Fruit fly (Drosophila melanogaster) whole organism, embryonic: ENCODE measurements around the gene CG14142.
A peak's percentile ranks its signal among the peaks of the same experiment; 100 is the strongest.

ENCODE experiments used
- B-H1 ChIP-seq: fragments of 200-800 bp; sonication (Bioruptor generic); IDR thresholded peaks from 3 replicates; pipeline ENCODE4 v1.3.6; 2022; ENCODE audit warnings: missing biosample characterization, missing genetic modification characterization
- Bdp1 ChIP-seq: fragments of 200-800 bp; sonication (Bioruptor generic); optimal IDR thresholded peaks from 3 replicates; lab custom pipeline; 2016; ENCODE audit warnings: missing biosample characterization, missing genetic modification characterization
- Bteb2 ChIP-seq: fragments of 200-800 bp; sonication (Bioruptor generic); optimal IDR thresholded peaks from 2 replicates; lab custom pipeline; 2016; ENCODE audit warnings: missing biosample characterization, missing genetic modification characterization
- CG12744 ChIP-seq: fragments of 200-800 bp; sonication (Bioruptor generic); optimal IDR thresholded peaks from 2 replicates; lab custom pipeline; 2016; ENCODE audit warnings: missing biosample characterization, missing genetic modification characterization
- CG15269 ChIP-seq: fragments of 200-800 bp; sonication (Bioruptor generic); optimal IDR thresholded peaks from 2 replicates; lab custom pipeline; 2018; ENCODE audit warnings: missing biosample characterization, mild to moderate bottlenecking, missing genetic modification characterization, moderate library complexity
- CG17829 ChIP-seq: fragments of 200-800 bp; optimal IDR thresholded peaks from 2 replicates; lab custom pipeline; 2019; ENCODE audit warnings: missing biosample characterization, mild to moderate bottlenecking, missing genetic modification characterization, moderate library complexity
- CG2116 ChIP-seq: fragments of 200-800 bp; sonication (Bioruptor generic); optimal IDR thresholded peaks from 3 replicates; lab custom pipeline; 2018; ENCODE audit warnings: missing biosample characterization, mild to moderate bottlenecking, missing genetic modification characterization
- CG31365 ChIP-seq: fragments of 200-800 bp; sonication (Bioruptor generic); optimal IDR thresholded peaks from 2 replicates; lab custom pipeline; 2018; ENCODE audit warnings: missing biosample characterization, mild to moderate bottlenecking, missing genetic modification characterization
- CG3163 ChIP-seq: fragments of 200-800 bp; sonication (Bioruptor generic); optimal IDR thresholded peaks from 3 replicates; lab custom pipeline; 2016; ENCODE audit warnings: missing biosample characterization, missing genetic modification characterization
- CG34224 ChIP-seq: fragments of 200-800 bp; sonication (Bioruptor generic); IDR thresholded peaks from 3 replicates; pipeline ENCODE4 v1.3.6; 2022; ENCODE audit warnings: missing biosample characterization, missing genetic modification characterization; ENCODE audit not compliant: partially characterized antibody
- CG7839 ChIP-seq: fragments of 200-800 bp; sonication (Bioruptor generic); optimal IDR thresholded peaks from 3 replicates; lab custom pipeline; 2018; ENCODE audit warnings: missing biosample characterization, mild to moderate bottlenecking, missing genetic modification characterization, moderate library complexity
- Dref ChIP-seq: fragments of 200-800 bp; sonication (Bioruptor generic); IDR thresholded peaks from 2 replicates; pipeline ENCODE4 v1.3.6; 2022; ENCODE audit warnings: missing biosample characterization, missing genetic modification characterization
- Eip74EF ChIP-seq, 2 experiments: fragments of 200-800 bp in 1 of 2; fragments of >200 bp in 1 of 2; sonication (Bioruptor generic) in 1 of 2; optimal IDR thresholded peaks; 2 replicates each; lab custom pipeline; 2017 to 2019; ENCODE audit warnings: missing biosample characterization in 2 of 2, missing genetic modification characterization in 2 of 2, mild to moderate bottlenecking in 1 of 2, moderate library complexity in 1 of 2
- Ets65A ChIP-seq: fragments of 200-800 bp; sonication (Bioruptor generic); peaks from one replicate; lab custom pipeline; 2016; ENCODE audit warnings: missing biosample characterization, missing genetic modification characterization
- HmgZ ChIP-seq: fragments of 200-800 bp; sonication (Bioruptor generic); optimal IDR thresholded peaks from 2 replicates; lab custom pipeline; 2018; ENCODE audit warnings: missing biosample characterization, mild to moderate bottlenecking, missing genetic modification characterization
- Hr51 ChIP-seq, 2 experiments: fragments of 200-800 bp; sonication (Bioruptor generic); optimal IDR thresholded peaks; 2 replicates in 1 of 2; 3 replicates in 1 of 2; lab custom pipeline; 2016 to 2018; ENCODE audit warnings: missing biosample characterization in 2 of 2, missing genetic modification characterization in 2 of 2, mild to moderate bottlenecking in 1 of 2, moderate library complexity in 1 of 2
- Hr78 ChIP-seq, 2 experiments: fragments of 200-800 bp in 1 of 2; fragments of >200 bp in 1 of 2; sonication (Bioruptor generic) in 1 of 2; optimal IDR thresholded peaks; 2 replicates each; lab custom pipeline; 2017 to 2019; ENCODE audit warnings: missing biosample characterization in 2 of 2, missing genetic modification characterization in 2 of 2, mild to moderate bottlenecking in 1 of 2, moderate library complexity in 1 of 2
- Med ChIP-seq: fragments of 200-800 bp; sonication (Bioruptor generic); peaks from one replicate; lab custom pipeline; 2016; ENCODE audit warnings: missing biosample characterization, missing genetic modification characterization, mild to moderate bottlenecking, inconsistent platforms, moderate library complexity
- Mrtf ChIP-seq: fragments of 200-800 bp; sonication (Bioruptor generic); IDR thresholded peaks from 3 replicates; pipeline ENCODE4 v1.3.6; 2022; ENCODE audit warnings: missing biosample characterization, missing genetic modification characterization
- NC2β ChIP-seq: fragments of 200-800 bp; sonication (Bioruptor generic); optimal IDR thresholded peaks from 2 replicates; lab custom pipeline; 2016; ENCODE audit warnings: missing biosample characterization, missing genetic modification characterization
- Nf-YC ChIP-seq: fragments of 200-800 bp; optimal IDR thresholded peaks from 3 replicates; lab custom pipeline; 2019; ENCODE audit warnings: missing biosample characterization, mild to moderate bottlenecking, missing genetic modification characterization, moderate library complexity
- Oli ChIP-seq: fragments of 200-800 bp; sonication (Bioruptor generic); optimal IDR thresholded peaks from 2 replicates; lab custom pipeline; 2018; ENCODE audit warnings: missing biosample characterization, mild to moderate bottlenecking, missing genetic modification characterization, moderate library complexity
- Pdp1 ChIP-seq, 2 experiments: fragments of 200-800 bp; sonication (Bioruptor generic); optimal IDR thresholded peaks; 3 replicates each; lab custom pipeline; 2016; ENCODE audit warnings: missing biosample characterization in 2 of 2, missing genetic modification characterization in 2 of 2, mild to moderate bottlenecking in 1 of 2, moderate library complexity in 1 of 2
- Tbp ChIP-seq: fragments of >200 bp; optimal IDR thresholded peaks from 2 replicates; lab custom pipeline; 2018; ENCODE audit warnings: missing biosample characterization, missing genetic modification characterization
- amos ChIP-seq: fragments of 200-800 bp; sonication (Bioruptor generic); IDR thresholded peaks from 2 replicates; pipeline ENCODE4 v1.3.6; 2022; ENCODE audit warnings: missing biosample characterization, missing genetic modification characterization; ENCODE audit not compliant: partially characterized antibody
- chm ChIP-seq: fragments of 200-800 bp; sonication (Bioruptor generic); IDR thresholded peaks from 2 replicates; pipeline ENCODE4 v1.3.6; 2022; ENCODE audit warnings: missing biosample characterization, missing genetic modification characterization
- corto ChIP-seq: fragments of 200-800 bp; sonication (Bioruptor generic); optimal IDR thresholded peaks from 2 replicates; lab custom pipeline; 2016; ENCODE audit warnings: missing biosample characterization, mild to moderate bottlenecking, missing genetic modification characterization, moderate library complexity
- cwo ChIP-seq: fragments of 200-800 bp; sonication (Bioruptor generic); optimal IDR thresholded peaks from 3 replicates; lab custom pipeline; 2017; ENCODE audit warnings: missing biosample characterization, missing genetic modification characterization, mild to moderate bottlenecking, moderate library complexity, missing genetic modification reagents
- fd3F ChIP-seq: fragments of 200-800 bp; sonication (Bioruptor generic); optimal IDR thresholded peaks from 2 replicates; lab custom pipeline; 2018; ENCODE audit warnings: missing biosample characterization, mild to moderate bottlenecking, missing genetic modification characterization, moderate library complexity
- fd64A ChIP-seq: fragments of 200-800 bp; sonication (Bioruptor generic); optimal IDR thresholded peaks from 3 replicates; lab custom pipeline; 2018; ENCODE audit warnings: missing biosample characterization, mild to moderate bottlenecking, missing genetic modification characterization
- grau ChIP-seq: fragments of 200-800 bp; optimal IDR thresholded peaks from 3 replicates; lab custom pipeline; 2019; ENCODE audit warnings: missing biosample characterization, mild to moderate bottlenecking, missing genetic modification characterization, moderate library complexity
- gsb ChIP-seq: fragments of 200-800 bp; sonication (Bioruptor generic); IDR thresholded peaks from 2 replicates; pipeline ENCODE4 v1.3.6; 2022; ENCODE audit warnings: missing biosample characterization, missing genetic modification characterization
- ind ChIP-seq: fragments of 200-800 bp; sonication (Bioruptor generic); optimal IDR thresholded peaks from 3 replicates; lab custom pipeline; 2016; ENCODE audit warnings: missing biosample characterization, missing genetic modification characterization
- luna ChIP-seq: fragments of 200-800 bp; sonication (Bioruptor generic); optimal IDR thresholded peaks from 2 replicates; lab custom pipeline; 2016; ENCODE audit warnings: missing biosample characterization, missing genetic modification characterization
- nau ChIP-seq: fragments of 200-800 bp; sonication (Bioruptor generic); optimal IDR thresholded peaks from 3 replicates; lab custom pipeline; 2017; ENCODE audit warnings: missing biosample characterization, mild to moderate bottlenecking, missing genetic modification characterization, missing genetic modification reagents
- pho ChIP-seq: fragments of 200-800 bp; sonication (Bioruptor generic); optimal IDR thresholded peaks from 2 replicates; lab custom pipeline; 2016; ENCODE audit warnings: missing biosample characterization, missing genetic modification characterization
- phol ChIP-seq: fragments of 200-800 bp; sonication (Bioruptor generic); optimal IDR thresholded peaks from 3 replicates; lab custom pipeline; 2018; ENCODE audit warnings: missing biosample characterization, mild to moderate bottlenecking, missing genetic modification characterization, moderate library complexity
- prd ChIP-seq, 3 experiments: fragments of >200 bp in 2 of 3; fragments of 200-800 bp in 1 of 3; sonication (Bioruptor generic) in 1 of 3; optimal IDR thresholded peaks in 2 of 3; IDR thresholded peaks in 1 of 3; 2 replicates in 2 of 3; 3 replicates in 1 of 3; pipeline versions ENCODE4 v1.3.6 to Lab custom; 2017 to 2022; ENCODE audit warnings: missing biosample characterization in 1 of 3, missing genetic modification characterization in 1 of 3
- salm ChIP-seq: fragments of 200-800 bp; sonication (Bioruptor generic); optimal IDR thresholded peaks from 2 replicates; lab custom pipeline; 2018; ENCODE audit warnings: missing biosample characterization, mild to moderate bottlenecking, missing genetic modification characterization
- sim ChIP-seq: fragments of 200-800 bp; sonication (Bioruptor generic); IDR thresholded peaks from 2 replicates; pipeline ENCODE4 v1.3.6; 2022; ENCODE audit warnings: missing biosample characterization, missing genetic modification characterization
- sqz ChIP-seq: fragments of 200-800 bp; sonication (Bioruptor generic); optimal IDR thresholded peaks from 3 replicates; lab custom pipeline; 2018; ENCODE audit warnings: missing biosample characterization, mild to moderate bottlenecking, missing genetic modification characterization
- tgo ChIP-seq: fragments of 200-800 bp; sonication (Bioruptor generic); IDR thresholded peaks from 3 replicates; pipeline ENCODE4 v1.3.6; 2022; ENCODE audit warnings: missing biosample characterization, missing genetic modification characterization
- tin ChIP-seq: fragments of 200-800 bp; sonication (Bioruptor generic); optimal IDR thresholded peaks from 3 replicates; lab custom pipeline; 2016; ENCODE audit warnings: missing biosample characterization, missing genetic modification characterization
- trh ChIP-seq: fragments of 200-800 bp; sonication (Bioruptor generic); optimal IDR thresholded peaks from 2 replicates; lab custom pipeline; 2016; ENCODE audit warnings: missing biosample characterization, missing genetic modification characterization
- ttk ChIP-seq: fragments of 200-800 bp; sonication (Bioruptor generic); IDR thresholded peaks from 2 replicates; pipeline ENCODE4 v2.1.2; 2022; ENCODE audit warnings: missing biosample characterization, missing genetic modification characterization
- usp ChIP-seq: fragments of >200 bp; optimal IDR thresholded peaks from 2 replicates; lab custom pipeline; 2017; ENCODE audit warnings: missing biosample characterization, missing genetic modification characterization
- vfl ChIP-seq: fragments of 200-800 bp; sonication (Bioruptor generic); optimal IDR thresholded peaks from 2 replicates; lab custom pipeline; 2016; ENCODE audit warnings: missing biosample characterization, missing genetic modification characterization

The CG14142 gene

DNA sequence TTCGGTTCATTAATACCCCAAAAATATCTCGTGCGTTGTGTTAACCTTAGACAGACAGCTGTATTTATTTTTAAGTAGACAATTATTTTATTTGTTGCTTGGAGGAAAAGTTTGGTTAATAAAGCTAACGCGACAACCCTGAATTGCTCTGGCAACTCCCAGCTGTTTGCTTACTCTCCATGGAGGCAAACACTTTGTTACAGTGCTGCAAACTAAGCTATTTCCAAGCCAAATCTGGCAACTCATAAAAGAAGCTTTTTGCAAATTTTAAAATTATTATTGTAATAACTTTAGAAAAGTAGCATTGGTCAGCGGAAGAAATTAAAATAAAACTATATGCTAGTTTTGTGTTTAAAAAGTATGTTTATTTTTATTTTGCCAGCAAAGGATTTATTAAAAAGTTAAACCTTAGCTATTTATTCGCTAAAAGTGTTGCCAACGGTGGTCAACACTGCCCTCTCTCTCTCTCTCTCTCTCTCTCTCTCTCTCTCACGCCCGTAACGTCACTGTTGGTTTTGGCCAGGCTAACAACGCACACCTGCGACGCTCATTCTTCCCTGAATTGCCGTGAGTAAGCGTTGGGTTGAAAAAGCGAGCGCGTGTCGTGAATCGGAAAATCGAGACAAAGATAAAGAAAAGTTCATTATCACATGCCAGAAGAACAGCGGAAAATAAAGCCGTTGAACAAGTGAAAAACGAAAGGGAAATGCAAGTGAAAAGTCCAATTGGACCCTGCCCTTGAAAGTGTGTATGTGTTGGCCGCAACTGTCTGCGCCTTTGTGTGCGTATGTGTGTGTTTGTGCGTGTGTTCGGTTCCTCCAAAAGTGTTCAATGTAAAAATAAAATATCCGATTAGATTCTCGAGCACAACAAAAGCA, 42.2 kb downstream of the CG14142 start (continued):
- TF ChIP-seq nau (GFP tag; lab: Kevin White, UChicago), result peak; percentile 87
- TF ChIP-seq tgo (GFP tag; lab: Robert Waterston, UW), result peak; percentile 94
- TF ChIP-seq salm (tag; lab: Kevin White, UChicago), result peak; percentile 56
- peak; percentile 89 for TF ChIP-seq HmgZ (tag; lab: Kevin White, UChicago)
- peak; percentile 87 for TF ChIP-seq gsb (GFP tag; lab: Robert Waterston, UW)
- TF ChIP-seq vfl (GFP tag; lab: Kevin White, UChicago), result peak; percentile 91
- TF ChIP-seq Hr78 (GFP tag; optimal IDR thresholded peaks at IDR 0.05; lab: Kevin White, UChicago), result no peak
- peak; percentile 78 for TF ChIP-seq CG7839 (tag; lab: Kevin White, UChicago)
- TF ChIP-seq pho (GFP tag; lab: Kevin White, UChicago), result peak; percentile 93
- peak; percentile 92 for TF ChIP-seq ttk (GFP tag; lab: Robert Waterston, UW)
- TF ChIP-seq Med, result peak; percentile 99
- TF ChIP-seq amos (GFP tag; lab: Robert Waterston, UW), result peak; percentile 23; the same call in 1 of the 2 replicates
- TF ChIP-seq CG15269, result peak; percentile 85
- TF ChIP-seq Oli (tag; lab: Kevin White, UChicago), result peak; percentile 79
- peak; percentile 88 for TF ChIP-seq CG12744 (GFP tag; lab: Kevin White, UChicago)
- peak; percentile 81 for TF ChIP-seq cwo (GFP tag; lab: Kevin White, UChicago)
- TF ChIP-seq CG2116 (GFP tag; lab: Kevin White, UChicago), result peak; percentile 69
- TF ChIP-seq phol (tag; lab: Kevin White, UChicago), result peak; percentile 79
- peak; percentile 67 for TF ChIP-seq CG31365 (tag; lab: Kevin White, UChicago)
- no peak for TF ChIP-seq Dref (GFP tag; lab: Robert Waterston, UW)
- peak in 1 of 2 experiments; percentile 36 for TF ChIP-seq Eip74EF (GFP tag; optimal IDR thresholded peaks at IDR 0.05; lab: Kevin White, UChicago)
- TF ChIP-seq CG3163, result peak; percentile 53
- no peak for TF ChIP-seq prd (optimal IDR thresholded peaks at IDR 0.05; lab: Kevin White, UChicago)
- peak; percentile 91 for TF ChIP-seq prd (GFP tag; IDR thresholded peaks at IDR 0.05; lab: Robert Waterston, UW)
- TF ChIP-seq sim (GFP tag; lab: Robert Waterston, UW), result peak; percentile 85
- TF ChIP-seq fd3F, result peak; percentile 76
- peak; percentile 80 to 86 for TF ChIP-seq Hr51 (GFP tag; optimal IDR thresholded peaks at IDR 0.05; lab: Kevin White, UChicago)
- no peak for TF ChIP-seq CG34224 (GFP tag; lab: Robert Waterston, UW)
- TF ChIP-seq Bdp1, result peak; percentile 69
- TF ChIP-seq Bteb2 (GFP tag; lab: Kevin White, UChicago), result peak; percentile 93
- TF ChIP-seq fd64A (GFP tag; lab: Kevin White, UChicago), result peak; percentile 77
- TF ChIP-seq Ets65A (GFP tag; lab: Kevin White, UChicago), result peak; percentile 97
- TF ChIP-seq grau (tag; lab: Kevin White, UChicago), result peak; percentile 83
- TF ChIP-seq Pdp1 (GFP tag; optimal IDR thresholded peaks at IDR 0.05; lab: Kevin White, UChicago), result peak; percentile 64 to 91
- TF ChIP-seq Nf-YC (tag; lab: Kevin White, UChicago), result peak; percentile 50
- TF ChIP-seq Tbp (GFP tag; lab: Kevin White, UChicago), result peak; percentile 44
- TF ChIP-seq corto, result peak; percentile 87
- TF ChIP-seq usp, result no peak
- TF ChIP-seq trh (GFP tag; lab: Kevin White, UChicago), result peak; percentile 44
- TF ChIP-seq Mrtf (GFP tag; lab: Robert Waterston, UW), result peak; percentile 95
- TF ChIP-seq NC2β (GFP tag; lab: Kevin White, UChicago), result peak; percentile 86
- TF ChIP-seq B-H1, result peak; percentile 89
- peak; percentile 79 for TF ChIP-seq tin (GFP tag; lab: Kevin White, UChicago)
- TF ChIP-seq sqz, result peak; percentile 1
- peak; percentile 96 for TF ChIP-seq chm (GFP tag; lab: Robert Waterston, UW)
- peak; percentile 36 for TF ChIP-seq luna
- TF ChIP-seq CG17829 (tag; lab: Kevin White, UChicago), result peak; percentile 86
- TF ChIP-seq ind (GFP tag; lab: Kevin White, UChicago), result peak; percentile 90
